Worm (Caenorhabditis elegans): ENCODE results near the gene ZK1320.13.

The ZK1320.13 gene

ce11 chrII:9716417-9717039 is 35.9 kb downstream of the ZK1320.13 start, which contains the start of gene wee-1.3 (continued):
- TF ChIP-seq madf-3 (GFP tag; IDR thresholded peaks at IDR 0.05) (no peak), bed-2 (GFP tag; IDR thresholded peaks at IDR 0.05) (no peak), hmg-20 (GFP tag; IDR thresholded peaks at IDR 0.05) (no peak), akir-1 (GFP tag; optimal IDR thresholded peaks at IDR 0.05) (no peak), F39B2.1 (GFP tag; IDR thresholded peaks at IDR 0.05) (no peak), dpff-1 (tag; optimal IDR thresholded peaks at IDR 0.05) (no peak), attf-5 (GFP tag; optimal IDR thresholded peaks at IDR 0.05) (peak; percentile 68), ceh-27 (GFP tag; optimal IDR thresholded peaks at IDR 0.05) (peak; percentile 48), athp-1 (tag; optimal IDR thresholded peaks at IDR 0.05) (peak; percentile 6), ekl-4 (GFP tag; IDR thresholded peaks at IDR 0.05) (peak; percentile 56), lsl-1 (GFP tag; optimal IDR thresholded peaks at IDR 0.05) (peak; percentile 50), sdz-38 (tag; optimal IDR thresholded peaks at IDR 0.05) (no peak), nfya-2 (GFP tag; IDR thresholded peaks at IDR 0.05) (no peak), Y67H2A.10 (GFP tag; conservative IDR thresholded peaks at IDR 0.05) (no peak), egl-44 (GFP tag; IDR thresholded peaks at IDR 0.05) (no peak), ceh-100 (GFP tag; IDR thresholded peaks at IDR 0.05) (peak; percentile 22; the same call in 1 of the 2 replicates), ccch-3 (GFP tag; optimal IDR thresholded peaks at IDR 0.05) (no peak), ztf-22 (GFP tag; optimal IDR thresholded peaks at IDR 0.05) (no peak), efl-1 (GFP tag; optimal IDR thresholded peaks at IDR 0.05) (peak; percentile 92), cebp-2 (GFP tag; IDR thresholded peaks at IDR 0.05) (no peak), F23B12.7 (tag; optimal IDR thresholded peaks at IDR 0.05; ENCODE audit: insufficient read depth) (peak; percentile 26), K11D2.4 (GFP tag; IDR thresholded peaks at IDR 0.05) (no peak), ceh-79 (tag; optimal IDR thresholded peaks at IDR 0.05) (no peak), mel-28 (tag; optimal IDR thresholded peaks at IDR 0.05; ENCODE audit: borderline replicate concordance) (no peak), unc-130 (GFP tag; optimal IDR thresholded peaks at IDR 0.05) (peak; percentile 48), repo-1 (tag; optimal IDR thresholded peaks at IDR 0.05) (no peak), rec-8 (tag; optimal IDR thresholded peaks at IDR 0.05) (no peak), ztf-25 (GFP tag; IDR thresholded peaks at IDR 0.05) (no peak), Y95B8A.8 (GFP tag; IDR thresholded peaks at IDR 0.05) (no peak), dpl-1 (GFP tag; optimal IDR thresholded peaks at IDR 0.05) (peak; percentile 93), nhr-120 (GFP tag; IDR thresholded peaks at IDR 0.05) (no peak), chd-7 (tag; optimal IDR thresholded peaks at IDR 0.05) (no peak), ceh-91 (GFP tag; IDR thresholded peaks at IDR 0.05) (peak; percentile 48; the same call in 1 of the 2 replicates), mcd-1 (GFP tag; IDR thresholded peaks at IDR 0.05) (peak; percentile 76), mxl-1 (tag; optimal IDR thresholded peaks at IDR 0.05) (no peak), somi-1 (GFP tag; optimal IDR thresholded peaks at IDR 0.05) (no peak), B0336.3 (GFP tag; IDR thresholded peaks at IDR 0.05) (peak; percentile 37; the same call in 1 of the 2 replicates), nhr-90 (tag; optimal IDR thresholded peaks at IDR 0.05) (no peak), rcor-1 (GFP tag; IDR thresholded peaks at IDR 0.05) (no peak), ztf-28 (GFP tag; IDR thresholded peaks at IDR 0.05) (no peak), F55B11.4 (tag; optimal IDR thresholded peaks at IDR 0.05; ENCODE audit: borderline replicate concordance, insufficient read depth) (no peak), atf-7 (tag; optimal IDR thresholded peaks at IDR 0.05) (no peak), sptf-2 (GFP tag; optimal IDR thresholded peaks at IDR 0.05) (no peak), pha-4 (tag; optimal IDR thresholded peaks at IDR 0.05) (no peak), snpc-4 (GFP tag; optimal IDR thresholded peaks at IDR 0.05) (no peak), snpc-4 (tag; optimal IDR thresholded peaks at IDR 0.05) (peak in 3 of 4 experiments; percentile 8 to 46 (median 45)), snpc-1.1 (tag; optimal IDR thresholded peaks at IDR 0.05; ENCODE audit: insufficient read depth) (no peak), lir-1 (GFP tag; conservative IDR thresholded peaks at IDR 0.05) (no peak)
